Fruit fly (Drosophila melanogaster) whole organism, embryonic: Measurements from ENCODE around the gene CG8675.

Experiments used
- Adf1 ChIP-seq: fragments of 200-800 bp; sonication (Bioruptor generic); IDR thresholded peaks from 2 replicates; pipeline ENCODE4 v1.3.6; 2022; ENCODE audit warnings: missing biosample characterization, missing genetic modification characterization
- Asciz ChIP-seq: fragments of 200-800 bp; sonication (Bioruptor generic); optimal IDR thresholded peaks from 2 replicates; lab custom pipeline; 2017; ENCODE audit warnings: missing biosample characterization, mild to moderate bottlenecking, missing genetic modification characterization, missing genetic modification reagents
- Atf3 ChIP-seq: fragments of 200-800 bp; sonication (Bioruptor generic); optimal IDR thresholded peaks from 3 replicates; lab custom pipeline; 2016; ENCODE audit warnings: missing biosample characterization, missing genetic modification characterization
- Atf6 ChIP-seq: fragments of 200-800 bp; sonication (Bioruptor generic); IDR thresholded peaks from 2 replicates; pipeline ENCODE4 v1.3.6; 2022; ENCODE audit warnings: missing biosample characterization, missing genetic modification characterization
- CG10267 ChIP-seq: fragments of 200-800 bp; sonication (Bioruptor generic); optimal IDR thresholded peaks from 2 replicates; lab custom pipeline; 2018; ENCODE audit warnings: missing biosample characterization, mild to moderate bottlenecking, missing genetic modification characterization, moderate library complexity
- CG12236 ChIP-seq: fragments of 200-800 bp; sonication (Bioruptor generic); optimal IDR thresholded peaks from 2 replicates; lab custom pipeline; 2016; ENCODE audit warnings: missing biosample characterization, missing genetic modification characterization
- CG15479 ChIP-seq: fragments of 200-800 bp; sonication (Bioruptor generic); optimal IDR thresholded peaks from 3 replicates; lab custom pipeline; 2019; ENCODE audit warnings: missing biosample characterization, mild to moderate bottlenecking, missing genetic modification characterization, moderate library complexity
- CG15514 ChIP-seq: fragments of 200-800 bp; sonication (Bioruptor generic); optimal IDR thresholded peaks from 3 replicates; lab custom pipeline; 2017; ENCODE audit warnings: missing biosample characterization, missing genetic modification characterization, mild to moderate bottlenecking, moderate library complexity, missing genetic modification reagents
- CG15696 ChIP-seq: fragments of 200-800 bp; sonication (Bioruptor generic); optimal IDR thresholded peaks from 2 replicates; lab custom pipeline; 2019; ENCODE audit warnings: missing biosample characterization, mild to moderate bottlenecking, missing genetic modification characterization, moderate library complexity
- CG1603 ChIP-seq: fragments of 200-800 bp; sonication (Bioruptor generic); optimal IDR thresholded peaks from 2 replicates; lab custom pipeline; 2019; ENCODE audit warnings: missing biosample characterization, mild to moderate bottlenecking, missing genetic modification characterization, moderate library complexity
- CG2120 ChIP-seq: fragments of 200-800 bp; sonication (Bioruptor generic); optimal IDR thresholded peaks from 3 replicates; lab custom pipeline; 2016; ENCODE audit warnings: missing biosample characterization, missing genetic modification characterization
- CG3163 ChIP-seq: fragments of 200-800 bp; sonication (Bioruptor generic); optimal IDR thresholded peaks from 3 replicates; lab custom pipeline; 2016; ENCODE audit warnings: missing biosample characterization, missing genetic modification characterization
- CG32767 ChIP-seq: fragments of 200-800 bp; sonication (Bioruptor generic); IDR thresholded peaks from 2 replicates; pipeline ENCODE4 v1.3.6; 2022; ENCODE audit warnings: missing biosample characterization, missing genetic modification characterization
- CG3407 ChIP-seq: fragments of 200-800 bp; sonication (Bioruptor generic); optimal IDR thresholded peaks from 2 replicates; lab custom pipeline; 2018; ENCODE audit warnings: missing biosample characterization, mild to moderate bottlenecking, missing genetic modification characterization
- CG42726 ChIP-seq: fragments of 200-800 bp; sonication (Bioruptor generic); IDR thresholded peaks from 2 replicates; pipeline ENCODE4 v1.3.6; 2022; ENCODE audit warnings: missing biosample characterization, missing genetic modification characterization; ENCODE audit not compliant: partially characterized antibody
- CG6654 ChIP-seq: fragments of 200-800 bp; sonication (Bioruptor generic); optimal IDR thresholded peaks from 2 replicates; lab custom pipeline; 2017; ENCODE audit warnings: missing biosample characterization, mild to moderate bottlenecking, missing genetic modification characterization
- CG6689 ChIP-seq: fragments of 200-800 bp; sonication (Bioruptor generic); IDR thresholded peaks from 2 replicates; pipeline ENCODE4 v1.3.6; 2022; ENCODE audit warnings: missing biosample characterization, missing genetic modification characterization
- CG6813 ChIP-seq: fragments of 200-800 bp; sonication (Bioruptor generic); optimal IDR thresholded peaks from 2 replicates; lab custom pipeline; 2017; ENCODE audit warnings: missing biosample characterization, missing genetic modification characterization, mild to moderate bottlenecking, moderate library complexity, missing genetic modification reagents
- Dll ChIP-seq: fragments of 200-800 bp; sonication (Bioruptor generic); IDR thresholded peaks from 4 replicates; pipeline ENCODE4 v1.3.6; 2022; ENCODE audit warnings: missing biosample characterization, missing genetic modification characterization; ENCODE audit not compliant: partially characterized antibody
- HLHmδ ChIP-seq: fragments of 200-800 bp; sonication (Bioruptor generic); optimal IDR thresholded peaks from 2 replicates; lab custom pipeline; 2018; ENCODE audit warnings: missing biosample characterization, mild to moderate bottlenecking, missing genetic modification characterization, moderate library complexity
- Med ChIP-seq: fragments of 200-800 bp; sonication (Bioruptor generic); peaks from one replicate; lab custom pipeline; 2016; ENCODE audit warnings: missing biosample characterization, missing genetic modification characterization, mild to moderate bottlenecking, inconsistent platforms, moderate library complexity
- Nf-YA ChIP-seq: fragments of 200-800 bp; sonication (Bioruptor generic); IDR thresholded peaks from 2 replicates; pipeline ENCODE4 v1.3.6; 2022; ENCODE audit warnings: missing biosample characterization, missing genetic modification characterization
- Nf-YC ChIP-seq: fragments of 200-800 bp; optimal IDR thresholded peaks from 3 replicates; lab custom pipeline; 2019; ENCODE audit warnings: missing biosample characterization, mild to moderate bottlenecking, missing genetic modification characterization, moderate library complexity
- Rfx ChIP-seq: fragments of 200-800 bp; sonication (Bioruptor generic); IDR thresholded peaks from 2 replicates; pipeline ENCODE4 v1.3.6; 2022; ENCODE audit warnings: missing biosample characterization, missing genetic modification characterization
- Sin3A ChIP-seq: fragments of >200 bp; optimal IDR thresholded peaks from 2 replicates; lab custom pipeline; 2018
- Six4 ChIP-seq: fragments of 200-800 bp; sonication (Bioruptor generic); optimal IDR thresholded peaks from 2 replicates; lab custom pipeline; 2016; ENCODE audit warnings: missing biosample characterization, missing genetic modification characterization
- Usf ChIP-seq: fragments of 200-800 bp; sonication (Bioruptor generic); optimal IDR thresholded peaks from 2 replicates; lab custom pipeline; 2017; ENCODE audit warnings: missing genotype, missing biosample characterization, missing genetic modification characterization
- bab2 ChIP-seq: fragments of 200-800 bp; sonication (Bioruptor generic); optimal IDR thresholded peaks from 2 replicates; lab custom pipeline; 2016; ENCODE audit warnings: missing biosample characterization, missing genetic modification characterization
- caup ChIP-seq: fragments of 200-800 bp; sonication (Bioruptor generic); optimal IDR thresholded peaks from 3 replicates; lab custom pipeline; 2017; ENCODE audit warnings: missing biosample characterization, mild to moderate bottlenecking, missing genetic modification characterization, moderate library complexity; ENCODE audit not compliant: severe bottlenecking
- ci ChIP-seq: fragments of 200-800 bp; sonication (Bioruptor generic); IDR thresholded peaks from 3 replicates; pipeline ENCODE4 v1.3.6; 2022; ENCODE audit warnings: missing biosample characterization, missing genetic modification characterization
- crol ChIP-seq: fragments of 200-800 bp; sonication (Bioruptor generic); IDR thresholded peaks from 2 replicates; pipeline ENCODE4 v1.3.6; 2022; ENCODE audit warnings: missing biosample characterization, missing genetic modification characterization
- en ChIP-seq: fragments of 200-800 bp; sonication (Bioruptor generic); optimal IDR thresholded peaks from 2 replicates; lab custom pipeline; 2016; ENCODE audit warnings: missing biosample characterization, missing genetic modification characterization
- fru ChIP-seq: fragments of >200 bp; optimal IDR thresholded peaks from 2 replicates; lab custom pipeline; 2017
- ftz-f1 ChIP-seq: fragments of 200-800 bp; sonication (Bioruptor generic); optimal IDR thresholded peaks from 2 replicates; lab custom pipeline; 2016; ENCODE audit warnings: missing biosample characterization, missing genetic modification characterization
- ham ChIP-seq: fragments of 200-800 bp; sonication (Bioruptor generic); IDR thresholded peaks from 2 replicates; pipeline ENCODE4 v1.3.6; 2022; ENCODE audit warnings: missing biosample characterization, missing genetic modification characterization
- ind ChIP-seq: fragments of 200-800 bp; sonication (Bioruptor generic); optimal IDR thresholded peaks from 3 replicates; lab custom pipeline; 2016; ENCODE audit warnings: missing biosample characterization, missing genetic modification characterization
- kni ChIP-seq: fragments of 200-800 bp; sonication (Bioruptor generic); optimal IDR thresholded peaks from 3 replicates; lab custom pipeline; 2017; ENCODE audit warnings: mild to moderate bottlenecking, missing biosample characterization, missing genetic modification reagents, missing genetic modification characterization
- lbe ChIP-seq: fragments of 200-800 bp; sonication (Bioruptor generic); optimal IDR thresholded peaks from 2 replicates; lab custom pipeline; 2016; ENCODE audit warnings: missing biosample characterization, mild to moderate bottlenecking, missing genetic modification characterization
- org-1 ChIP-seq: fragments of 200-800 bp; sonication (Bioruptor generic); optimal IDR thresholded peaks from 2 replicates; lab custom pipeline; 2017; ENCODE audit warnings: missing biosample characterization, missing genetic modification characterization
- sd ChIP-seq: fragments of 200-800 bp; sonication (Bioruptor generic); optimal IDR thresholded peaks from 3 replicates; lab custom pipeline; 2018; ENCODE audit warnings: missing biosample characterization, mild to moderate bottlenecking, missing genetic modification characterization, moderate library complexity
- sens ChIP-seq: fragments of 200-800 bp; sonication (Bioruptor generic); peaks from one replicate; lab custom pipeline; 2016; ENCODE audit warnings: missing biosample characterization, missing genetic modification characterization
- seq ChIP-seq: fragments of 200-800 bp; sonication (Bioruptor generic); IDR thresholded peaks from 2 replicates; pipeline ENCODE4 v1.3.6; 2022; ENCODE audit warnings: missing biosample characterization, missing genetic modification characterization
- slbo ChIP-seq: fragments of 200-800 bp; sonication (Bioruptor generic); IDR thresholded peaks from 2 replicates; pipeline ENCODE4 v1.3.6; 2022; ENCODE audit warnings: missing biosample characterization, missing genetic modification characterization
- ttk ChIP-seq: fragments of 200-800 bp; sonication (Bioruptor generic); IDR thresholded peaks from 2 replicates; pipeline ENCODE4 v2.1.2; 2022; ENCODE audit warnings: missing biosample characterization, missing genetic modification characterization
- unpg ChIP-seq: fragments of 200-800 bp; sonication (Bioruptor generic); optimal IDR thresholded peaks from 3 replicates; lab custom pipeline; 2018; ENCODE audit warnings: missing biosample characterization, mild to moderate bottlenecking, missing genetic modification characterization, moderate library complexity
- wek ChIP-seq: fragments of 200-800 bp; sonication (Bioruptor generic); optimal IDR thresholded peaks from 3 replicates; lab custom pipeline; 2018; ENCODE audit warnings: missing biosample characterization, mild to moderate bottlenecking, missing genetic modification characterization, moderate library complexity
- wor ChIP-seq: fragments of 200-800 bp; sonication (Bioruptor generic); IDR thresholded peaks from 2 replicates; pipeline ENCODE4 v1.3.6; 2022; ENCODE audit warnings: missing biosample characterization, missing genetic modification characterization

The CG8675 gene

DNA sequence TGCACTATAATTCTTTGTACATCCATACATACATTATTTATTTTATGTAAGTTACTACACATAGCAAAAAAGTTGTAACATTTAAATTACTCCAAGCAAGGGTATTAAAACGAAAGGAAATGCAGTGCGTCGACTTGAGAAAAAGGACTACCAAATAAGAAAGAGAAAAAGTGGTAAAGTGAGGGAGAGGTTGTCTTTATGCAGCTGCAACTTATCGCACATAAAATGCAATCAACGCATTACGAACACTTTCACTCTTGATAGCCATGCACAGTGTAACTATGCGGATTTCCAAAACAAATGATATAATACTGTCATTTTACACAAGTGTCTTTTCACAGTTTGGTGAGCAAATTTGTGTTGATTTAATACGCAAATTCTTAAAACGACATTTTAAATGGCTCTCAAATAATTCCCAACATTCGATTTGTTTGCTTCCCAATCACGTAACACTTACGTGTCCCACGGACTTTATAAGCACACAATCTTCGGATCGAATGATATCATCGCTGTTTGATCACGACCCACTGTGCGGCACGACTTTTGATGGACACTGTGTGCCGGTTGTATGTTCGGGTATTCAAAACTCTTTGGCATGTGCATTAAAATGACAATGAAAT lies 47.9 kb upstream of the CG8675 start (continued):
- TF ChIP-seq Adf1 (GFP tag; lab: Robert Waterston, UW) (no peak), Atf3 (GFP tag; lab: Kevin White, UChicago) (peak; percentile 52), CG3163 (GFP tag; lab: Kevin White, UChicago) (no peak), CG12236 (GFP tag; lab: Kevin White, UChicago) (peak; percentile 2), en (peak; percentile 32), org-1 (GFP tag; lab: Kevin White, UChicago) (peak; percentile 22), Dll (no peak)

DNA sequence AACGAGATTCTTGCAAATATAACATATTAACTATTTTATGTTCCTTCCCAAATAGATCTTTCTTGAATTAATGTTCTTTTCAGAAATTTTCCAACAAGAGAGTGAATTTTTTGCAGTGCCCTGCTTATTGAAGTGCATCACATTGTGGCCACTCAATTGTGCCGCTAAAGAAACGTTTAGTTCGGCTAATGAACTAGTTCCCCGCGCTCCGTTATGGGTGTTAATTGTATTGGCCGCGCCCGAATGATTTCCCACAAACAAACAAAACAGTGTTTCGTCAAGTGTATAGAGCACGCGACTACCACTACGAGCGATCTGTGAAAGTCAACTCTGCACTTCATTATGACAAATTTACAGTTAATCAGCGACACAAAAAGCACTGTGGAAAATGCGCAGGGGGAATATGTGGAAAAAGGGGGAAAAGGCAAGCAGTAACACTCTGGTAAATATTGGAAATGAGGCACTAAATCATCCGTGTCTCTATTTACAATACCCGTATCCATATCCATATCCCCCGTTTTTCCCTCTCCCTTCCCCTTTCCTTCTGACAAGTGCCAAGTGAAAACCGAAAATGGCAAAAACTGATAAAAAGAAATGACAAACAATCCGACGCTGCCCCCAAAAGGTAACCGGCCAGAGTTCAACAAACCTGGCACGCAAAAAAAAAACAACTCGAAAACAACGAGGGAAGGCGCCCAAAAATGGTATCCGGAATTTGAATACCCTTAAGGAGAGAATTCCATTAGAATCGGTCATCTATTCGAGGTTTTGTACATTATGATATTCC lies 47.2 kb upstream of the CG8675 start:
- peak; percentile 56 for TF ChIP-seq kni (GFP tag; lab: Kevin White, UChicago)
- TF ChIP-seq CG6813 (GFP tag; lab: Kevin White, UChicago): peak; percentile 21
- no peak for TF ChIP-seq lbe (GFP tag; lab: Kevin White, UChicago)
- TF ChIP-seq sens (GFP tag; lab: Kevin White, UChicago): peak; percentile 70
- peak; percentile 95 for TF ChIP-seq CG15514 (GFP tag; lab: Kevin White, UChicago)
- TF ChIP-seq CG6689 (GFP tag; lab: Robert Waterston, UW): 0 out of 2 replicates have a peak, but pooled peaks have one; percentile 5
- TF ChIP-seq Rfx (GFP tag; lab: Robert Waterston, UW): 0 out of 2 replicates have a peak, but pooled peaks have one; percentile 11
- no peak for TF ChIP-seq CG32767 (GFP tag; lab: Robert Waterston, UW)
- peak; percentile 10 for TF ChIP-seq Asciz (GFP tag; lab: Kevin White, UChicago)
- TF ChIP-seq slbo (GFP tag; lab: Robert Waterston, UW): no peak
- no peak for TF ChIP-seq CG10267 (tag; lab: Kevin White, UChicago)
- TF ChIP-seq CG3407 (GFP tag; lab: Kevin White, UChicago): no peak
- TF ChIP-seq crol: peak; percentile 43
- no peak for TF ChIP-seq fru (lab: Kevin White, UChicago)
- TF ChIP-seq CG15479 (GFP tag; lab: Kevin White, UChicago): no peak
- peak; percentile 18 for TF ChIP-seq Med (GFP tag; lab: Kevin White, UChicago)
- 0 out of 3 replicates have a peak, but pooled peaks have one; percentile 12 for TF ChIP-seq ci (GFP tag; lab: Robert Waterston, UW)
- TF ChIP-seq caup (GFP tag; lab: Kevin White, UChicago): no peak
- no peak for TF ChIP-seq ftz-f1

DNA sequence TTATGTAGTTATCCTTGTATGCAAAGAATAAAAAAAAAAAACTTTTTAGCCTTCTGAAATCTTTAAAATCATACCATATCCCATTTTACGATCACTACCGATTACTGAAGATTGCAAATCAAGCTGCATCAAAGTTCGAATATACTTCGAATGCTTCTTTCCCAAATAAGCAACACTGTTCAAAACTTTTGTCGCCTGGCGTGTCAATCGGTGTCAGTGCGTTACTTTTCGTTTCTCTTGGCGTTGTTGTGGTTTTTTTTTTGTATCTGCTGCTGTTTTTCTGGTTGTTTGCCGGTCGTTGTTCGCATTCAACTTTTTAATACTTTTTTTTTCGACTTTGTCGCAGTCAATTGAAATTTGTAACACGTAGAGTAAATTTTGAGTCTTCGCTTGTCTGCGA lies 45.7 kb upstream of the CG8675 start:
- TF ChIP-seq Sin3A (lab: Kevin White, UChicago) (no peak), CG6654 (GFP tag; lab: Kevin White, UChicago) (no peak), Usf (GFP tag; lab: Kevin White, UChicago) (no peak), CG42726 (GFP tag; lab: Robert Waterston, UW) (no peak), unpg (GFP tag; lab: Kevin White, UChicago) (no peak), sens (GFP tag; lab: Kevin White, UChicago) (peak; percentile 71), Six4 (GFP tag; lab: Kevin White, UChicago) (no peak), bab2 (no peak), ttk (no peak), CG12236 (GFP tag; lab: Kevin White, UChicago) (no peak), Nf-YA (GFP tag; lab: Robert Waterston, UW) (no peak), Atf6 (no peak), HLHmδ (GFP tag; lab: Kevin White, UChicago) (no peak), ham (GFP tag; lab: Robert Waterston, UW) (no peak), wor (no peak), wek (GFP tag; lab: Kevin White, UChicago) (no peak), CG2120 (no peak), CG15696 (no peak), CG32767 (GFP tag; lab: Robert Waterston, UW) (no peak), seq (GFP tag; lab: Robert Waterston, UW) (no peak), Nf-YC (tag; lab: Kevin White, UChicago) (no peak), ind (GFP tag; lab: Kevin White, UChicago) (no peak), CG1603 (tag; lab: Kevin White, UChicago) (no peak), crol (no peak), sd (tag; lab: Kevin White, UChicago) (no peak)
